Worm (Caenorhabditis elegans) whole organism, young adult: ENCODE measurements around the gene F35E12.9.

ENCODE experiments used
- B0336.3 ChIP-seq: fragments of 200-800 bp; sonication (Bioruptor generic); IDR thresholded peaks from 2 replicates; pipeline ENCODE4 v1.3.6; 2022; ENCODE audit warnings: missing genetic modification characterization, missing compliant biosample characterization
- unc-62 ChIP-seq: fragments of 150-350 bp; optimal IDR thresholded peaks from 2 replicates; lab custom pipeline; 2014; ENCODE audit warnings: missing biosample characterization, missing genetic modification reagents, missing genetic modification characterization

DNA sequence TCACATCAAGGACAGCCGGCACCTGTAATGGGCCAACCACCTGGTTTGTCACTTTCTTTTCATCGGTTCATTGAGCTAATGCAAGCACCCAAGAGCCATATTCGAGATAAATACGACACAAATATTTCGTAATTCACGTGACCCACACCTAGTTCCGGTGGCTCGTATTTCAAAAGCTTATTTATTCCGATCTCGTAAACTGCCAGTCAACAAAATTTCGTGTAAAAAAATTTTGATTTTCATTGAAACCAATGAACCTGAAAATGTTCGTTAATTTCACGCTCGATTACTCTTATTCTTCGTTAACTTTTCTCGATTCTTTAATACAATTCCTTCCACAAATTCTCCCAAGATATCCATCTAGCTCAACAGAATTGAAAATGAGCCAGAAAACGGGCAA lies 45.2 kb upstream of the F35E12.9 start:
- TF ChIP-seq B0336.3 (GFP tag; lab: Robert Waterston, UW), result no peak
- TF ChIP-seq unc-62 (GFP tag; lab: Kevin White, UChicago), result no peak
